Worm (Caenorhabditis elegans) whole organism, dauer: ENCODE measurements around the gene lido-8.

Experiments used
- unc-62 ChIP-seq: sonication (generic microtip); optimal IDR thresholded peaks from 2 replicates; lab custom pipeline; 2017; ENCODE audit warnings: missing biosample characterization, missing genetic modification reagents, missing genetic modification characterization

lido-8 gene

ce11 chrII:2985446-2985845 lies 11.4 kb upstream of the lido-8 start:
- no peak for TF ChIP-seq unc-62 (GFP tag; lab: Kevin White, UChicago)

DNA sequence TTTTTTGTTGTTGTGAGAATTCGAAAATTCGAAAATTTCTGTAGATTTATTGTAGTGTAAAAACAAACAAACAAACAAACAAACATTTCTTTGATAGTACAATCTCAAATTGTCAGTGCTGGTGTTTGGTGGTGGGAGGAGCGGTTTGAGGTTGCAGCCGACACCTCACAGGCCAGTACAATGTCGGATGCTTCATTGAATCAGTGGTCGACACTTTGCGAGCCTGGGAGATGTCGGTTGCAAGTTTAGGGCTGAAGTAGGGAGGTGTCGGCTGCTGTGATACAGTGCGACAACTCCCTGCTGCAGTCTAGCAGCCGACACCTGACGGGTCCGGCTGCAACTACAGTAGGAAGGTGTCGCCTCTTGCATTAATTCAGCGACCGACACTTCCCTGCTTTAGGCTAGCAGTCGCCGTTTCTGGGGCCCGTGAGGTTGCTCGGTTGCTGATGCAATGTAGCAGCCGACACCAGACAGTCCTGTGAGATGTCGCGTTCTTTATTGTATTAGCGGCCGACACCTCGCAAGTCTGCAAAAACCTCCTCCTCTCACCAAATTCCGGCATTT lies 10.8 kb upstream of the lido-8 start:
- TF ChIP-seq unc-62 (GFP tag; lab: Kevin White, UChicago), result no peak

DNA sequence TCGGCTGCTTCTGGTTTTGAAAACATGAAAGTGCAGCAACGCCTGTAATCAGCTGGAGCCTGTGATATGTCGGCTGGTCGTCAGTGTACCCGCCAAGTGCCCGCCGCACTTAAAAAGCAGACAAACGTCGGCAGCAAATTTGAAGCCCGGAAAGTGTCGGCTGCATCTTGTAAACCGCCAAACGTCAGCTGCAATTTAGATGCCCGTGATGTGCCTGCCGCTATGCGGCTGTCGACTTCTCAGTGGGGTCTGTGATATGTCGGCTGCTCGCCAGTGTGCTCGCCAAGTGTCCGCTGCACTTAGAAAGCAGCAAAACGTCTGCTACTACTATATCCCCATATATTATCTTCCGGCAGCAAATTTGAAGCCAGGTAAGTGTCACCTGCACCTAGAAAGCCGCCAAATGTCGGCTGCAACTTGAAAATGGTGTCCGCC lies 9.7 kb upstream of the lido-8 start:
- TF ChIP-seq unc-62 (GFP tag; lab: Kevin White, UChicago), result no peak

ce11 chrII:2987854-2988350 lies 8.9 kb upstream of the lido-8 start, which contains the start of gene lido-7:
TSS of gene lido-7 (plus strand) at chrII:2988300.
- no peak for TF ChIP-seq unc-62 (GFP tag; lab: Kevin White, UChicago)

- no peak for TF ChIP-seq unc-62 (GFP tag; lab: Kevin White, UChicago)
These were observed 6.7 kb upstream of the lido-8 start for ce11 chrII:2990089-2990488.

- TF ChIP-seq unc-62 (GFP tag; lab: Kevin White, UChicago), result no peak
These were observed 5.2 kb upstream of the lido-8 start, which contains the start of gene K08A2.2 for ce11 chrII:2991555-2992083. TSS of gene K08A2.2 (plus strand) at chrII:2991605.

DNA sequence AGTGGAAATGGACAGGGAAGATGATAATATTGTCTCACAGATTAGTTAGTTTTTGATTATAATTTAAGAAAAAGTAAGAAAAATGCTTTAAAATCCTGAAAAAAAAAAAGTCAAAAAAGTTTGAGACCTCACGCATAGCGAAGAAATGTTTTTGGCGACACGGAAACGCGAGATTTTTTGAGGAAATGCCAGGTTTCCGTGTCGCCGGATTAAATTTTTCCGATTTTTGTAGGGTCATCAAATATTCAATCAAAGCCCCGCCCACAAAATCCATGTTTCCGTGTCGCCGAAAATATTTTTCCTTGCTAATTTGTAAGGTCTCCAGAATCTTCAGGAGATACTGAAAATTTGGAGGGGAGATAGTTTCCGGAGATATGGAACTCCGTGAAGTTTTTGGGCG lies 4.5 kb upstream of the lido-8 start:
- no peak for TF ChIP-seq unc-62 (GFP tag; lab: Kevin White, UChicago)

DNA sequence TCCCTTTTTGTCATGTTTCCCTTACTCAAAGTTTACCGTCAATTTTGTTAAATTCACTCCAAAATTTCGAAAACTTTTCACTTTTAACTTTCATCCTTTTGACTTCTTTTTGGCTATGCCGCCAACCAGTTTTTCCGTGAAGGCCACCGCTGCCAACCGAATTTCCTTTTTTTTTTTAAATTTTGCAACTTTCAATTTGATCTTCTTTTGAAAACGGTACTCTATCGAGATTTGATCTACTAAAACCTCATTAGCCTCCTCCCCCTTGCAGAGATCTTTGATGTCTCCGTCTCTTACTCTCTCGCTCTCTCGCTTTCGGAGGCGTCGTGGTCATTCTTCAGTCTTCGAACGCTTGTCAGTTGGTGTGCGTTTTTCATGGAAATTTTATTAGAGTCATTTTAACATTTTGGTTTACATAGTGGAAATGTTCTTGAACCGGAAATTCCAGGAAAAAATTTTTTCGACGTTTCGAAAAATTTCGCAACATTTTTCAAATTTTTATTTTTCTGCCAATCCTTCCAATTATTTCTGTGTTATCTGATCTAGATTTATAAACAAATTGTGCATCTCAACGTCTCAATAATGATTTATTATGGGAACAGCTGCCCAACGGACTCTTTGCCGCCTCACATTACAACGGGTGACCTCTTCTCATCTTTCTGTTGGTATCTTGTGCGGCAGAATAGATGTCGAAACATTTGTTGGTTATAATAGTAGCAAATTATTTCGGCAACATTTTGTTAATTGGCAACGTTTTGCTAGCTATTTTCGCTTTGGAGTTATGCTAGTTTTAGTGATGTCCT lies 2.0 kb upstream of the lido-8 start:
- no peak for TF ChIP-seq unc-62 (GFP tag; lab: Kevin White, UChicago)

ce11 chrII:2997828-2998441 lies 1.1 kb downstream of the lido-8 start:
- TF ChIP-seq unc-62 (GFP tag; lab: Kevin White, UChicago), result no peak

DNA sequence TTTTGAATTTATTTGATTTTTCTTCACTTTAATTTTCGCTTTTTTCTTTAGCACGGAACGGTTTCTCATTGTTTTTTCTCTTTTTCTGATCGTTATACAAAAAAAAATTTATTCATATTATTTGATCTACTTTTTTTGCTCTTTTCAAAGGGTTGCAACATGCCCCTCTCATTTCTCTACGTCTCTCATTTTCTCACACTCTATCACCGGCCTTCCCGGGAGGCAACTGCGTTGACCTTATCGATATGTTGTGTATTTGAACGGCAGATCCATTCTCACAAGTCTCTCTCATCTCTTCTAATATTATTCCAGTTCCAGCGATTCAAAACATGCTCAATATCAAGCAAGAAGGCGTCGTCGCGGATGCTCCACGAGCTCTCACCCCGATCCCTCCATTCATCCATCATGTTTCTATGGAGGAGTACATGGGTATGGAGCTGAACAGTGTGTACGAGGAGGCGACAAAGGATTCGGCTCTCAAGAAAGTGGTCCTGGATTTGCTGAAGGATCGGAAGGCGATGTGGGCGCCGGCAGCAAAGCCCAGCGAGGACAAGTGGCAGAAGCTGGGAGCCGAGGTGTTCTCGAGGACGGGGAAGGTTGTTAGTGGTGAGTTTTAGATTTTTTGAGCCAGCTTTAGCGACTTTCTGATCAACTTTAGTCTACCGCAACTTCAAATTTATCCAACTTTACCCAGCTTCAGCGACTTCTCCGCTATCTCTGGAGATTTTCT lies 3.9 kb downstream of the lido-8 start, which contains the start of gene lido-9:
Gene lido-9, plus strand, starts transcription at position 234 of the 730 bp plus-strand sequence.
- no peak for TF ChIP-seq unc-62 (GFP tag; lab: Kevin White, UChicago)

DNA sequence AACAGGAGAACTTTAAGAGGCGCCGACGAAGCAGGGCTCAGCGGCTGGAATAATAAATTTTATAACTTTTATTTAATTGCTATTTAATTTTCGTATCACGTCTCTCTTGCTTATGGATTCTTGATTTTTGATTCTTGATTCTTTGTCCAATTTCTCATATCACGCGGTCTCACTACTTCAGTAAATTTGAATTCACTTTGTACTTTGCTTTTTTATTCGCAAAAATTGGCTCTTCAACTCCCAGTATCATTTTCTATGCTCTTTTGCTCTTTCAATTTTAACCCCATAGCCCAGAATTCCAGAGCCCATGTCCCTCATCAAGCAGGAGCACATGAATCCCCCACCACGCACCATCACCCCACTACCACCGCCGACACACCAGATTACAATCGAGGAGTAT lies 5.4 kb downstream of the lido-8 start, which contains the start of gene lido-10:
Gene lido-10, plus strand, starts transcription at position 301 of the 400 bp plus-strand sequence.
- no peak for TF ChIP-seq unc-62 (GFP tag; lab: Kevin White, UChicago)

DNA sequence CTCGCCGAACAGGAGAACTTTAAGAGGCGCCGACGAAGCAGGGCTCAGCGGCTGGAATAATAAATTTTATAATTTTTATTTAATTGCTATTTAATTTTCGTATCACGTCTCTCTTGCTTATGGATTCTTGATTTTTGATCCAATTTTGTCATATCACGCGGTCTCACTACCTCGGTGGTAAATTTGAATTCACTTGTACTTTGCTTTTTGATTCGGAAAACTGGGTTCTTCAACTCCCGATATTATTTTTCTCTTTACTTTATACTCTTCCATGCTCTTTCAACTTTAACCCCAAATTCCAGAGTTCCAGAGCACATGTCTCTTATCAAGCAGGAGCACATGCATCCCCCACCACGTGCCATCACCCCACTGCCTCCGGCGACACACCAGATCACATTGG lies 6.8 kb downstream of the lido-8 start, which contains the start of gene lido-11:
Gene lido-11, plus strand, starts transcription at position 301 of the 400 bp plus-strand sequence.
- TF ChIP-seq unc-62 (GFP tag; lab: Kevin White, UChicago), result no peak

DNA sequence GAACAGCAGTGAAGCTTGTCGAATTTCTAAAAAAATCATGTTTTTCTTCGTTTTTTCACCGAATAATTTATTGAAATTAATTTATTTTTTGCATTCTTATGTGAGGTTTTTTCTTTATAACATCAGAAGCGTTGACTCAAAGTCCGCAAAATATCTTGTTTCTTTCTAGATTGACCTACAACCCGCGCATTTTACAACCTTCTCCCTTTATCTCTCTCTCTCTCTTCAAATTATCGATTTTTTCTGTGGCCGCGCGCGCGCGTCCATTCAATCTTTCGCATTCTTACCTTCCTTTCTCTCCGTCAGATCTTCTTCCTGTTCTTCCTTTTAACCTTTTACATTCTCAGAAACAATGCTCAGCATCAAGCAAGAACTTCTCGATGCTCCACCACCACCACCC lies 8.7 kb downstream of the lido-8 start, which contains the start of gene lido-12:
Gene lido-12, plus strand, starts transcription at position 301 of the 400 bp plus-strand sequence.
- TF ChIP-seq unc-62 (GFP tag; lab: Kevin White, UChicago), result no peak

ce11 chrII:3008400-3008799 lies 11.6 kb downstream of the lido-8 start, which contains the start of gene sdz-5:
TSS of gene sdz-5 (plus strand) at chrII:3008700.
- TF ChIP-seq unc-62 (GFP tag; lab: Kevin White, UChicago), result no peak

DNA sequence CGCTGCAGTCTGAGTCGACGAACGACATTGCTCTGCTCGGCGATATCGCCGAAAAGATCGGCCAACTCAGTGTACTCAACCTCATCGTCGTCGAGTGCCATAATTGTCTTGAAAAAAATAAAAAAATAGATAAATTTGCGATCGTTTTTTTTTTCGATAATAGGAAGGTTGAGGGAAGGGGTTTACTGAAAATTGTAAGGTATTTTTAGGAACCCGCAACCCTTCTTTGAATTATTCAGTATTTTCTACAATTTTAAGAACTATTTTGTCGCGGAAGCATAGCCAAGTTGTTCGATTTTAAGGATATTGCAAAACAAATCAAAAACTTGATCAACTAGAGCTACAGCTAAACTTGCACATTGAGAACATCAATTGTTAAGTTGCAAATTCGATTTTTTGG lies 15.3 kb downstream of the lido-8 start, which contains the start of gene C41H7.9:
Gene C41H7.9, minus strand, starts transcription at position 101 of the 400 bp plus-strand sequence.
- no peak for TF ChIP-seq unc-62 (GFP tag; lab: Kevin White, UChicago)
